Fruit fly (Drosophila melanogaster): ENCODE data around the gene CG9886.

DNA sequence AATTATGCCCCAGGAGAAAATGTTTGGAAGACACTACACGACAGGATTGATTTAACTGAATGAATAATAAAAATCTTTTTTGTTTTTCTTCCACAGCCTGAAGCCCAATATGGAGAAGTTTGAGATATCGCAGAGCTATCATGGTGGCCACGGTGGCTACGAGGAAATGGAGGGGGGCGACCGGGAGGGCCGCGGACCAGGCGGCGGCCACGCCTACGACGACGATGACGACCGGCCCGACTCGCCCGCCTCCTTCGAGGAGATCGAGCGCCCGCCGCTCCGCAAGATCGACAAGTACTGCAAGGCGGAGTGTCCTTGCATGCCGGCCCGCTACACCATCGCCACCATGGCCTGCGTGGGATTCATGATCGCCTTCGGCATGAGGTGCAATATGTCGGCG lies 16.0 kb upstream of the CG9886 start:
- TF ChIP-seq CG8478 (optimal IDR thresholded peaks at IDR 0.05) (no peak), pan (optimal IDR thresholded peaks at IDR 0.05) (no peak), psq (optimal IDR thresholded peaks at IDR 0.05) (no peak), usp (GFP tag; optimal IDR thresholded peaks at IDR 0.05) (no peak), EcR (GFP tag; optimal IDR thresholded peaks at IDR 0.05) (no peak), Dll (optimal IDR thresholded peaks at IDR 0.05) (no peak)
